Worm (Caenorhabditis elegans) whole organism, L1 larva: ENCODE results near the gene C07A12.18.

Experiments used
- blmp-1 ChIP-seq: fragments of 150-350 bp; optimal IDR thresholded peaks from 2 replicates; lab custom pipeline; 2014; ENCODE audit warnings: missing biosample characterization, missing genetic modification characterization
- lir-3 ChIP-seq: sonication (generic microtip); optimal IDR thresholded peaks from 2 replicates; lab custom pipeline; 2016; ENCODE audit warnings: mild to moderate bottlenecking, missing genetic modification characterization, moderate library complexity, missing compliant biosample characterization; ENCODE audit not compliant: poor library complexity
- mef-2 ChIP-seq: fragments of 150-350 bp; optimal IDR thresholded peaks from 2 replicates; lab custom pipeline; 2014; ENCODE audit warnings: missing biosample characterization, missing genetic modification characterization
- nhr-47 ChIP-seq: sonication (generic microtip); optimal IDR thresholded peaks from 2 replicates; lab custom pipeline; 2016; ENCODE audit warnings: mild to moderate bottlenecking, missing genetic modification characterization, moderate library complexity, missing compliant biosample characterization
- nhr-76 ChIP-seq: sonication (generic microtip); optimal IDR thresholded peaks from 2 replicates; lab custom pipeline; 2017; ENCODE audit warnings: missing biosample characterization, missing genetic modification characterization
- nhr-77 ChIP-seq: fragments of 150-350 bp; optimal IDR thresholded peaks from 2 replicates; lab custom pipeline; 2014; ENCODE audit warnings: missing biosample characterization, missing genetic modification characterization
- unc-30 ChIP-seq: sonication (generic microtip); optimal IDR thresholded peaks from 2 replicates; lab custom pipeline; 2017; ENCODE audit warnings: missing biosample characterization, missing genetic modification characterization
- unc-62 ChIP-seq: fragments of 150-350 bp; optimal IDR thresholded peaks from 2 replicates; lab custom pipeline; 2014; ENCODE audit warnings: missing biosample characterization, missing genetic modification reagents, missing genetic modification characterization

DNA sequence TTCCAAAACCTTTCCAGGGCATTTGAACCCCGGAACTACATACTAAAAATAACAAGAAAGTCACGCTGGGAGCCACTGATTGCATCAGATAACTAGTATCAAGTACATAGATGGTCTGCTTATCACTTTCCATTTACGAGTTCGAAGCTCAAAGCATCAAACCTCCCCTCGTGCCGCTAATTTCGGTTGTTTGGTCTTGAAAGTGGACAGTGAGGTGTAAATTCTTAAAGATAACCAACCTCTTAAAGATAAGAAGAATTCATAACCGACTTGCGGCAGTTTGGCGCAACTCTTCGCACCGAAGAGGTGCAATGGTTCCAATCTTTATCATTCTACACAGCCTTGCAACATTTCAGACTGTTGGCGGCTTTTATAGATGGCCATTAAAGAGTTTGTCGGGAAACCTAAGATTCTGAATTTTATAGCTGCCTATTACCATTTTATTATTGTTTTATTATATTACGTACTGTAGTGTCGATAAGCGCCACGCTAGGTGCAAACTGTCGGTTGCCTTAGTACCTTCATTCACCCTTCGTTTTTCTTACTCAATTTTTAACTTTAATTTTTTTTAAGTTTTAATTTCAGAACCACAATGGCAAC is 15.1 kb upstream of the C07A12.18 start, which contains the start of gene amt-4:
- TF ChIP-seq nhr-47 (tag; lab: Kevin White, UChicago) = no peak
- no peak for TF ChIP-seq unc-62 (GFP tag; lab: Kevin White, UChicago)
- TF ChIP-seq lir-3 (tag; lab: Kevin White, UChicago) = no peak
- TF ChIP-seq blmp-1 = no peak
- no peak for TF ChIP-seq nhr-76 (tag; lab: Kevin White, UChicago)
- no peak for TF ChIP-seq mef-2
- TF ChIP-seq unc-30 (tag; lab: Kevin White, UChicago) = no peak
- TF ChIP-seq nhr-77 (tag; lab: Kevin White, UChicago) = no peak
